Worm (Caenorhabditis elegans) whole organism, L1 larva: ENCODE results near the gene pen-2.

Source experiments
- fkh-10 ChIP-seq: sonication (generic microtip); optimal IDR thresholded peaks from 2 replicates; lab custom pipeline; 2017; ENCODE audit warnings: missing biosample characterization, missing genetic modification reagents, missing genetic modification characterization
- hpl-2 ChIP-seq: fragments of 150-350 bp; optimal IDR thresholded peaks from 2 replicates; lab custom pipeline; 2014; ENCODE audit warnings: missing biosample characterization, missing genetic modification reagents, missing genetic modification characterization
- lin-35 ChIP-seq, 2 experiments: fragments of 150-350 bp; optimal IDR thresholded peaks; 2 replicates each; lab custom pipeline; 2014; ENCODE audit warnings: missing biosample characterization in 2 of 2, missing genetic modification characterization in 2 of 2, missing genetic modification reagents in 2 of 2
- lir-3 ChIP-seq: sonication (generic microtip); optimal IDR thresholded peaks from 2 replicates; lab custom pipeline; 2016; ENCODE audit warnings: mild to moderate bottlenecking, missing genetic modification characterization, moderate library complexity, missing compliant biosample characterization; ENCODE audit not compliant: poor library complexity
- nhr-12 ChIP-seq: sonication (generic microtip); optimal IDR thresholded peaks from 2 replicates; lab custom pipeline; 2017; ENCODE audit warnings: missing biosample characterization, missing genetic modification characterization
- nhr-237 ChIP-seq: fragments of 150-350 bp; optimal IDR thresholded peaks from 2 replicates; lab custom pipeline; 2014; ENCODE audit warnings: missing biosample characterization, missing genetic modification characterization
- nhr-28 ChIP-seq: fragments of 150-350 bp; optimal IDR thresholded peaks from 2 replicates; lab custom pipeline; 2014; ENCODE audit warnings: missing biosample characterization, missing genetic modification characterization
- nhr-76 ChIP-seq: sonication (generic microtip); optimal IDR thresholded peaks from 2 replicates; lab custom pipeline; 2017; ENCODE audit warnings: missing biosample characterization, missing genetic modification characterization
- nhr-85 ChIP-seq: sonication (generic microtip); peaks from one replicate; lab custom pipeline; 2016; ENCODE audit warnings: missing genetic modification characterization, inconsistent platforms, missing compliant biosample characterization
- snpc-4 ChIP-seq: fragments of 150-350 bp; optimal IDR thresholded peaks from 2 replicates; lab custom pipeline; 2014; ENCODE audit warnings: missing biosample characterization, missing genetic modification characterization
- unc-62 ChIP-seq: fragments of 150-350 bp; optimal IDR thresholded peaks from 2 replicates; lab custom pipeline; 2014; ENCODE audit warnings: missing biosample characterization, missing genetic modification reagents, missing genetic modification characterization
- ztf-4 ChIP-seq: fragments of 150-350 bp; optimal IDR thresholded peaks from 2 replicates; lab custom pipeline; 2014; ENCODE audit warnings: missing biosample characterization, missing genetic modification characterization

DNA sequence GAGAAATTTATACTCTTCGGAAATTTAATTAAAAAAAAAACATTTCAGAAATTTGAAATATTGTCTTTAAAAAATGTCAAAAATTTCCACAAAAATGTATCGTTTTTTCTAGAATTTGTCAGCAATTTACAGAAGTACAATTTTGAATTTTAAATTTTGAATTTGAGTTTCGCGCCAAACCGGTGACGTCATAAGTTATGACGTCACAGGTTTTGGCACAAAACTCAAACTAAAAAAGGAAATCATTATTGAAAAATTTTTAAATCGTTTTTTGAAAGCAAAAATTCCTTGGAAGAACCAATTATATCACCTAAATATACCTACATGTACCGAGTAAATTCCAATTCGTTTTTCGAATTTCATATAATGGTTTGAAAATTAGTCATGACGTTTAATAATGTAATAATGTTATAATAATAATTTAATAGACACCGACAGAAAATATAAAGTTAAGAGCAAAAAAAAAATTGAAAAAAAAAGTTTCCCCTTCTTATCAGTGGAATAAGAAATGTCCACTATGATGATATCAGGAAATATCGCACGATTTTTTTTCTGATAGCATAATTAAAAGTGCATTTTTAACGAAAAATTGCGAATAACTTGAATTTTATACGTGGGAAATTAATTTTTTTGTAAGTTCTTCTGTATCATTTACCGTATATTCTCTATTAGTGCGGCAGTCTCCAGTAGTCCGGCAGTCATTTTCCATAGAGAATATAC is 7.1 kb downstream of the pen-2 start:
- no peak for TF ChIP-seq unc-62 (GFP tag; lab: Kevin White, UChicago)
- no peak for TF ChIP-seq nhr-28
- no peak for TF ChIP-seq fkh-10 (GFP tag; lab: Kevin White, UChicago)
- no peak for TF ChIP-seq nhr-76 (tag; lab: Kevin White, UChicago)
- no peak for TF ChIP-seq nhr-237 (tag; lab: Kevin White, UChicago)
- no peak for TF ChIP-seq ztf-4 (tag; lab: Kevin White, UChicago)
- TF ChIP-seq lin-35 (GFP tag; optimal IDR thresholded peaks at IDR 0.05; lab: Kevin White, UChicago) = no peak
- TF ChIP-seq snpc-4 (tag; lab: Kevin White, UChicago) = no peak
- no peak for TF ChIP-seq nhr-85 (tag; lab: Kevin White, UChicago)
- TF ChIP-seq hpl-2 (GFP tag; lab: Kevin White, UChicago) = no peak
- TF ChIP-seq nhr-12 = no peak
- no peak for TF ChIP-seq lir-3 (tag; lab: Kevin White, UChicago)
